Fruit fly (Drosophila melanogaster): ENCODE data around the gene Sfp26Ac.

- TF ChIP-seq slou (GFP tag; optimal IDR thresholded peaks at IDR 0.05) (no peak), Camta (GFP tag; optimal IDR thresholded peaks at IDR 0.05) (no peak), Hr3 (GFP tag; optimal IDR thresholded peaks at IDR 0.05) (no peak), CoRest (tag; optimal IDR thresholded peaks at IDR 0.05) (no peak), CG10147 (GFP tag; optimal IDR thresholded peaks at IDR 0.05) (no peak), da (GFP tag; optimal IDR thresholded peaks at IDR 0.05) (no peak), CG13624 (GFP tag; optimal IDR thresholded peaks at IDR 0.05) (no peak), nmo (GFP tag; optimal IDR thresholded peaks at IDR 0.05) (no peak), org-1 (GFP tag; optimal IDR thresholded peaks at IDR 0.05) (no peak), crp (GFP tag; optimal IDR thresholded peaks at IDR 0.05) (no peak), so (GFP tag; IDR thresholded peaks at IDR 0.05) (no peak), CG8359 (GFP tag; optimal IDR thresholded peaks at IDR 0.05; ENCODE audit: borderline replicate concordance) (no peak), CG10431 (GFP tag; optimal IDR thresholded peaks at IDR 0.05) (no peak), ci (GFP tag; IDR thresholded peaks at IDR 0.05) (0 out of 3 replicates have a peak, but pooled peaks have one; percentile 39)
These were observed 17.8 kb downstream of the Sfp26Ac start for dm6 chr2L:5866791-5867190.
